Fruit fly (Drosophila melanogaster): ENCODE measurements around the gene Kah.

DNA sequence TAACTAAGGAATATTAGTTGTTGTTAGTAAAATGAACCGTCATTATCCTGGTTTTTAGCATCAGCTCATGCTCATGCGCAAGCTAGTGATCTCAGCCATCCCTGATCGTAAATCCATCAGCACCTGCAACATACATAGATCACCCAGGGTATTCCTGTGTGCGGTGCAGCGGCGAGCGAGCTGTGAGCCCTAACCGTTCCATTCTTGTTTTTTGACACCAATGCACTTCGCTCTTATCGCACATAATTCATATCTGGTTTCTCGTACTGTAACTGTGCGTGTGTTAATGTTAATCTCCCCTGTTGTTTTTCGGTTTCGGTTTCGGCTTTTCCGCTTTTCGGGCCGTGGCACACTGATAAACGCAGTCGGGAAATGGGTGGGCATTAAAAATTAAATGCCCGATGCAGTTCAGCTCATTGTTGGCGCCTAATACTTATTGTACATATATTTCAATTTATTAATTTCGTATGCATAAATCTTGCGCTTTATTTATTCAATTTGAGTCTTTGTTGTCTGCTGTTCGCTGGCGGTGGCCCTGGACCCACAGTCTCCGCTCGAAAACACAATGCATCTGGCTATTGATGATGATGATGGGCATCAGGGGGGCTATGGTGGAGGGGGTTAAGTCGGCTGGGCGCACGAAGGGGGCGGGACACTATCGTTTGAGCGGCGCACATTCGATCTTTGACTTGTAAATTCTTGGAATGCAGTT, 35.3 kb upstream of the Kah start:
- TF ChIP-seq CTCF (optimal IDR thresholded peaks at IDR 0.05): no peak
- TF ChIP-seq CG8478 (optimal IDR thresholded peaks at IDR 0.05): no peak

Measured in S2 (cell line).